Worm (Caenorhabditis elegans) whole organism, mixed stage, embryonic: ENCODE data around the gene B0361.11.
A peak's percentile ranks its signal among the peaks of the same experiment; 100 is the strongest.

Experiments used
- M03D4.4 ChIP-seq: sonication (generic microtip); optimal IDR thresholded peaks from 2 replicates; lab custom pipeline; 2017; ENCODE audit warnings: mild to moderate bottlenecking, missing genetic modification characterization, missing compliant biosample characterization
- bed-3 ChIP-seq: fragments of 200-800 bp; sonication (Bioruptor generic); optimal IDR thresholded peaks from 3 replicates; lab custom pipeline; 2018; ENCODE audit warnings: mild to moderate bottlenecking, missing genetic modification characterization, moderate library complexity, missing compliant biosample characterization
- blmp-1 ChIP-seq: fragments of 150-350 bp; optimal IDR thresholded peaks from 2 replicates; lab custom pipeline; 2014; ENCODE audit warnings: missing biosample characterization, missing genetic modification characterization
- ceh-39 ChIP-seq: fragments of 150-350 bp; optimal IDR thresholded peaks from 2 replicates; lab custom pipeline; 2014; ENCODE audit warnings: missing biosample characterization, missing genetic modification characterization
- ceh-43 ChIP-seq: fragments of 200-800 bp; sonication (Bioruptor generic); optimal IDR thresholded peaks from 2 replicates; lab custom pipeline; 2018; ENCODE audit warnings: mild to moderate bottlenecking, missing genetic modification characterization, moderate library complexity, missing compliant biosample characterization
- ceh-83 ChIP-seq: fragments of 200-800 bp; sonication (Bioruptor generic); optimal IDR thresholded peaks from 2 replicates; lab custom pipeline; 2018; ENCODE audit warnings: mild to moderate bottlenecking, missing genetic modification characterization, missing compliant biosample characterization
- ces-1 ChIP-seq: fragments of 150-350 bp; optimal IDR thresholded peaks from 2 replicates; lab custom pipeline; 2014; ENCODE audit warnings: missing biosample characterization, missing genetic modification reagents, missing genetic modification characterization
- cnd-1 ChIP-seq: fragments of 200-800 bp; sonication (Bioruptor generic); optimal IDR thresholded peaks from 2 replicates; lab custom pipeline; 2018; ENCODE audit warnings: mild to moderate bottlenecking, missing genetic modification characterization, missing compliant biosample characterization
- drap-1 ChIP-seq: fragments of 200-800 bp; sonication (Bioruptor generic); optimal IDR thresholded peaks from 3 replicates; lab custom pipeline; 2018; ENCODE audit warnings: mild to moderate bottlenecking, missing genetic modification characterization, missing compliant biosample characterization
- elt-1 ChIP-seq: sonication (generic microtip); optimal IDR thresholded peaks from 2 replicates; lab custom pipeline; 2017; ENCODE audit warnings: missing genetic modification characterization, mild to moderate bottlenecking, missing compliant biosample characterization, antibody characterized with exemption, moderate library complexity, borderline replicate concordance; ENCODE audit not compliant: insufficient read depth
- elt-3 ChIP-seq: fragments of 150-350 bp; optimal IDR thresholded peaks from 2 replicates; lab custom pipeline; 2014; ENCODE audit warnings: missing biosample characterization, missing genetic modification characterization
- ham-2 ChIP-seq: fragments of 200-800 bp; sonication (Bioruptor generic); optimal IDR thresholded peaks from 2 replicates; lab custom pipeline; 2018; ENCODE audit warnings: mild to moderate bottlenecking, missing genetic modification characterization, missing compliant biosample characterization
- hlh-1 ChIP-seq: fragments of 150-350 bp; optimal IDR thresholded peaks from 2 replicates; lab custom pipeline; 2014; ENCODE audit warnings: missing biosample characterization, missing genetic modification reagents, missing genetic modification characterization
- lin-13 ChIP-seq: fragments of 150-350 bp; optimal IDR thresholded peaks from 2 replicates; lab custom pipeline; 2014; ENCODE audit warnings: missing biosample characterization, missing genetic modification characterization
- lsy-2 ChIP-seq: fragments of 150-350 bp; optimal IDR thresholded peaks from 2 replicates; lab custom pipeline; 2014; ENCODE audit warnings: missing biosample characterization, missing genetic modification characterization
- mab-5 ChIP-seq: fragments of 150-350 bp; optimal IDR thresholded peaks from 2 replicates; lab custom pipeline; 2014; ENCODE audit warnings: missing biosample characterization, missing genetic modification characterization
- mep-1 ChIP-seq: fragments of 150-350 bp; optimal IDR thresholded peaks from 2 replicates; lab custom pipeline; 2017; ENCODE audit warnings: missing biosample characterization, missing genetic modification reagents, missing genetic modification characterization, inconsistent platforms
- mls-2 ChIP-seq: sonication (generic microtip); optimal IDR thresholded peaks from 2 replicates; lab custom pipeline; 2016; ENCODE audit warnings: mild to moderate bottlenecking, missing genetic modification characterization, moderate library complexity, missing compliant biosample characterization
- nhr-12 ChIP-seq: fragments of 150-350 bp; optimal IDR thresholded peaks from 2 replicates; lab custom pipeline; 2014; ENCODE audit warnings: missing biosample characterization, missing genetic modification characterization
- nhr-2 ChIP-seq: fragments of 150-350 bp; optimal IDR thresholded peaks from 2 replicates; lab custom pipeline; 2014; ENCODE audit warnings: missing biosample characterization, missing genetic modification characterization
- nhr-237 ChIP-seq: fragments of 150-350 bp; optimal IDR thresholded peaks from 2 replicates; lab custom pipeline; 2014; ENCODE audit warnings: missing biosample characterization, missing genetic modification characterization
- nhr-76 ChIP-seq: sonication (generic microtip); optimal IDR thresholded peaks from 2 replicates; lab custom pipeline; 2017; ENCODE audit warnings: missing biosample characterization, missing genetic modification characterization
- pha-4 ChIP-seq: fragments of 150-350 bp; optimal IDR thresholded peaks from 2 replicates; lab custom pipeline; 2018; ENCODE audit warnings: missing biosample characterization, missing genetic modification reagents, missing genetic modification characterization
- sem-2 ChIP-seq: fragments of 200-800 bp; sonication (Bioruptor generic); optimal IDR thresholded peaks from 2 replicates; lab custom pipeline; 2018; ENCODE audit warnings: mild to moderate bottlenecking, missing genetic modification characterization, missing compliant biosample characterization
- snpc-4 ChIP-seq: fragments of 150-350 bp; optimal IDR thresholded peaks from 2 replicates; lab custom pipeline; 2014; ENCODE audit warnings: missing biosample characterization, missing genetic modification characterization
- unc-120 ChIP-seq: sonication (generic microtip); optimal IDR thresholded peaks from 2 replicates; lab custom pipeline; 2017; ENCODE audit warnings: missing genetic modification characterization, missing compliant biosample characterization; ENCODE audit not compliant: poor library complexity, severe bottlenecking
- unc-39 ChIP-seq: fragments of 150-350 bp; optimal IDR thresholded peaks from 2 replicates; lab custom pipeline; 2014; ENCODE audit warnings: missing biosample characterization, missing genetic modification characterization
- zip-8 ChIP-seq: fragments of 150-350 bp; optimal IDR thresholded peaks from 2 replicates; lab custom pipeline; 2014; ENCODE audit warnings: missing biosample characterization, missing genetic modification characterization
- ztf-11 ChIP-seq: fragments of 150-350 bp; optimal IDR thresholded peaks from 2 replicates; lab custom pipeline; 2014; ENCODE audit warnings: missing biosample characterization, missing genetic modification characterization

B0361.11 gene

DNA sequence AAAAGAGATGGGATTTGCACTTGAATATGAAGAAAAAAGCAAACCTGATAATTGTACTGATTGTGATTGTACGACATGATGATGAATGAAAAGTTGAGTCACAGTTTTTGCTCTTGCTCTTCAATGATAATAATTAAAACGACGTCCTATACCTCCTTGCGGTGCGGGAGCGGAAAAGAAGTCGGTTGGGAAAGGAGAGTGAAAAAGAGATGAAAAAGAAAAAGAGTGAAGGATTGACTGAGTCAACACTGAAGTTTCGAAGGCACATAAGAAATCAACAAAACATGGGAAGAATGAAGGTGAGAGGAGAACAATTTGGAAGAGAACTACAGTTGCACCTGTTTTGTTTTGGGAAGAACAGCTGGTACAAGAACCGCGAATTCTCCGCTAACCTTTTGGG lies 42.0 kb downstream of the B0361.11 start, which contains the start of gene F56C9.8:
TSS of gene F56C9.8 (minus strand) at position 120 of the 400 bp plus-strand sequence.
- TF ChIP-seq nhr-237 (tag; lab: Kevin White, UChicago) (no peak), ceh-83 (GFP tag; lab: Kevin White, UChicago) (no peak), elt-3 (tag; lab: Kevin White, UChicago) (no peak), sem-2 (GFP tag; lab: Kevin White, UChicago) (no peak), blmp-1 (tag; lab: Kevin White, UChicago) (no peak), drap-1 (GFP tag; lab: Kevin White, UChicago) (no peak), pha-4 (tag; lab: Kevin White, UChicago) (no peak), ztf-11 (tag; lab: Kevin White, UChicago) (no peak), nhr-12 (no peak), mab-5 (tag; lab: Kevin White, UChicago) (no peak), unc-39 (tag; lab: Kevin White, UChicago) (no peak), cnd-1 (no peak), mls-2 (no peak), snpc-4 (tag; lab: Kevin White, UChicago) (no peak), bed-3 (GFP tag; lab: Kevin White, UChicago) (no peak), lsy-2 (tag; lab: Kevin White, UChicago) (no peak), ham-2 (no peak)

DNA sequence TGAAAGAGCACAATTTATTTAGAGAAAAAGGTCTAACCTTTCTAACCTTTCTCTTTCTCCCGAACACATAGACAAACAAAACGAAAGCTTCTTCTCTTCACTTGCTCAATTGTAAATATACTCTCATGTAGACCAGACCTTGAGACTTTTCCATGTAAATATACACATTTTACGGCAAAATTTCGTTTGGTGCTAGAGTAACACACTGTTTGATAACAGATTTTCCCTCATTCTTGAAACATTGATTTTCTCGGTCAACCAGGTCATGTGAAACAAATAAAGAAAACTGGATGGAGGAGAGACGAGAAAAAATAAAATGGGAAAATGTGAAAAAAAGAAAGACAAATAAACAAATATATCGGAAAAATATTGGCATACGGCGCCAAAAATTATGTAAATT lies 44.6 kb downstream of the B0361.11 start:
- TF ChIP-seq cnd-1 (no peak), elt-3 (tag; lab: Kevin White, UChicago) (no peak), ceh-83 (GFP tag; lab: Kevin White, UChicago) (no peak), ceh-43 (GFP tag; lab: Kevin White, UChicago) (no peak), pha-4 (tag; lab: Kevin White, UChicago) (peak; percentile 79), elt-1 (no peak), ces-1 (GFP tag; lab: Kevin White, UChicago) (no peak), drap-1 (GFP tag; lab: Kevin White, UChicago) (no peak)

DNA sequence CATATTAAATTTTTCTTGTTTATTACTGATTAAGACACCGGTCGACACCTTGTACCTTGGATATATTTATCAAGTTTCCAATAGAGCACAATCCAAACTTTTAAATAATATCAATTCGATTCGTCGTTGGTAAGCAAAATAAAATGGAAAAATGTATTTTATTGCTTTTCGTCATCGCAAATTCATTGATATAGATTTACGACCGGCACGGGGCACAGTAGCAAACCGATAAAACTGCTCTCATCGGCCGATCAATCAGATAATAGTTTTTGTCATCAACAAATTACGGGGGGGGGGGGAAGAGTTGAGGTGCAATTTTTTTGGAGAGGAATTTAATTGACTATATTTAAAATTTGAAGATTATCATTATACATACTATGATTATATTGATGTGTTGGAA lies 45.9 kb downstream of the B0361.11 start:
- no peak for TF ChIP-seq ceh-43 (GFP tag; lab: Kevin White, UChicago)
- TF ChIP-seq nhr-2 (tag; lab: Kevin White, UChicago): no peak
- no peak for TF ChIP-seq nhr-76 (tag; lab: Kevin White, UChicago)
- no peak for TF ChIP-seq pha-4 (tag; lab: Kevin White, UChicago)
- no peak for TF ChIP-seq bed-3 (GFP tag; lab: Kevin White, UChicago)
- no peak for TF ChIP-seq ceh-83 (GFP tag; lab: Kevin White, UChicago)
- no peak for TF ChIP-seq unc-120 (tag; lab: Kevin White, UChicago)
- no peak for TF ChIP-seq lsy-2 (tag; lab: Kevin White, UChicago)
- no peak for TF ChIP-seq mep-1
- TF ChIP-seq M03D4.4: no peak
- TF ChIP-seq ceh-39 (tag; lab: Kevin White, UChicago): no peak
- no peak for TF ChIP-seq elt-1
- TF ChIP-seq elt-3 (tag; lab: Kevin White, UChicago): no peak
- TF ChIP-seq snpc-4 (tag; lab: Kevin White, UChicago): no peak
- TF ChIP-seq hlh-1 (tag; lab: Kevin White, UChicago): no peak
- TF ChIP-seq lin-13: no peak
- TF ChIP-seq ces-1 (GFP tag; lab: Kevin White, UChicago): no peak
- no peak for TF ChIP-seq cnd-1
- no peak for TF ChIP-seq blmp-1 (tag; lab: Kevin White, UChicago)
- no peak for TF ChIP-seq unc-39 (tag; lab: Kevin White, UChicago)

DNA sequence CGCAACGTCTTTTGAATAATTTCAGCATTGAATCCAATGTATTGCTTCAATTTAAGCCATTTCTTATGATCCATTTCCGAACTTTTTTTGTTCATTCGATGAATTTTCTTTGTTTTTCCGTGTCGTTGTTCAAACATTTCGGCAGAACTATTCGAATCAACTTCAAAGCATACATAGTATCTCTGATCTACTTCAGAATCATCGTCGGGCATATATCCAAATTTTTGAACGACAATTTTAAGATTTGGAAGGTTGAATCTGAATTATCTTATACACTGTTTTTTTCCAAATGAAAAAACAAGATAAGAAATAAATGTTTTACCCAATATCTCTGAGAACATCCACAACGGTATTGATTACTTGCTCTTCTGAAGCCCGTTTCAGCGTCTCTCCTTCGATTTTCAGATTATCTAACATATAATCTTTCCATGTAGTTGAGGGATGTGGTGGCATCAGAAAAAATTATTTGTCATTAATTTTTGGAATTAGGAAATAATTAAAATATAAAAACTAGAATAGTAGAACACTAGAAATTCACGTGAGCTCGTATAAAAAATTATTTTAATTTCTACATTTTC lies 51.8 kb downstream of the B0361.11 start, which contains the start of gene lab-2:
TSS of gene lab-2 (minus strand) at position 453 of the 578 bp plus-strand sequence.
- no peak for TF ChIP-seq mls-2
- TF ChIP-seq zip-8 (tag; lab: Kevin White, UChicago): no peak
